Fruit fly (Drosophila melanogaster): Measurements from ENCODE around the gene MnM.

DNA sequence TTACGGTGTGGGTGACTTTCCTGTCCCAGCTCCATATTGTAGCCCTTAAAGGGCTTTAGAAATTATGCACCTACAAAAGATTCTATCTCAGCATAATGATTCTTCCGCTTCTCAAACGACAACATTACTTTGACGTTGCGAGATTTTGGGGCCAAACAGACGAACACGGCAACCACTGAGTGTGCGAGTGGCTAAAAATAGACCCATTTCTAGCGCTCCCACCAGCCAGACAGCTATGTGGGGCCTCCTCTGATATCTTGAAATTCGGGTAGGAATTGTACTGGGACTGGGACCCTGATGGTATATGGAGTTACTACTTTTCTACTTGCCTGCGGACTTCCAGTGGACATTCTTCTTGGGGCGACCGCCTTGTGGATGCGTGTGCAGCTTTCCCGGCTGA lies 508 bp downstream of the MnM start:
- TF ChIP-seq psq (GFP tag; optimal IDR thresholded peaks at IDR 0.05) (no peak), usp (GFP tag; optimal IDR thresholded peaks at IDR 0.05) (no peak), sage (GFP tag; optimal IDR thresholded peaks at IDR 0.05) (no peak), brk (GFP tag; optimal IDR thresholded peaks at IDR 0.05) (no peak), br (GFP tag; optimal IDR thresholded peaks at IDR 0.05) (no peak), Myc (optimal IDR thresholded peaks at IDR 0.05) (no peak), CrebA (GFP tag; optimal IDR thresholded peaks at IDR 0.05; ENCODE audit: borderline replicate concordance) (no peak), CG32264 (GFP tag; optimal IDR thresholded peaks at IDR 0.05) (no peak), h (GFP tag; optimal IDR thresholded peaks at IDR 0.05) (no peak), Abd-B (GFP tag; optimal IDR thresholded peaks at IDR 0.05) (no peak), GATAd (GFP tag; optimal IDR thresholded peaks at IDR 0.05) (no peak), jim (GFP tag; optimal IDR thresholded peaks at IDR 0.05) (no peak), pan (optimal IDR thresholded peaks at IDR 0.05) (no peak), Hr78 (GFP tag; optimal IDR thresholded peaks at IDR 0.05) (no peak)
